Worm (Caenorhabditis elegans): ENCODE data around the gene Y53C12B.7.

DNA sequence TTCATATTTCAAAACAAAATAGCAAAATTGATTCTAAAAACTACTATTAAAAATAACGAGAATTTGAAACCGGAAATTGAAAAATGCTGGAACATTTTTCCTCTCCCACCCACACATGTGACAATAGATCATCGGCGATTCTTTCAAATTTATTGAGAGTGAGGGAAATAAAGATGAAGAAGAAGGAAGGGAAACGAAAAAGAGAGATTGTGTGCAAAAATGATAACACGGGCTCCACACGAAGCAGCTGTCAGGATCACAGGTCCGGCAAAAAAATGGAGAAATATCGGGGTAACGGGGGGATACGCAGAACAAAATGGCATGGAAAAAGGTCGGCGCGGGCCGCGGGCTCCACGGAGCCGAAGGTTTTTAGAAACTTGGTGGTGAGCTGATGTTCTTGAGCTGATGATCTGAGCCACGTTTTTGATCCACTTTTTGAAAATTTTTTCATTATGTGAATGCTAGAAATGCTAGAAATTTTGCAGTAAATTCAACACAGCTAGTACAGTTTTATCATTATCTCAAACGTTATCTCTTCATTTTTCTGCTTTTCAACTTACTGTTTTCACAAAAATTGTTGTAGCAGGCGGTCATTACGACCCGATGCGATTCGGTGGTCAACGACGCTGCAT is 4.7 kb upstream of the Y53C12B.7 start, which contains the start of gene shk-1:
- TF ChIP-seq T26A5.8 (tag; optimal IDR thresholded peaks at IDR 0.05) (no peak), madf-3 (GFP tag; IDR thresholded peaks at IDR 0.05) (no peak)

Measured in whole organism, young adult.